Worm (Caenorhabditis elegans) whole organism, mixed stage, embryonic: ENCODE results near the gene C01G12.7.

Experiments used
- lin-32 ChIP-seq: fragments of 200-800 bp; sonication (Bioruptor generic); optimal IDR thresholded peaks from 2 replicates; lab custom pipeline; 2018; ENCODE audit warnings: mild to moderate bottlenecking, missing genetic modification characterization, missing compliant biosample characterization
- snpc-4 ChIP-seq: fragments of 150-350 bp; optimal IDR thresholded peaks from 2 replicates; lab custom pipeline; 2014; ENCODE audit warnings: missing biosample characterization, missing genetic modification characterization

- TF ChIP-seq lin-32 (GFP tag; lab: Kevin White, UChicago) (no peak), snpc-4 (tag; lab: Kevin White, UChicago) (no peak)
Measured at ce11 chrII:14608508-14608907, 16.8 kb upstream of the C01G12.7 start.
